Fruit fly (Drosophila melanogaster): ENCODE measurements around the gene twin.
A peak's percentile ranks its signal among the peaks of the same experiment; 100 is the strongest.

The twin gene

dm6 chr3R:24270034-24270433, 48.3 kb upstream of the twin start (continued):
- TF ChIP-seq CG11696 (GFP tag; IDR thresholded peaks at IDR 0.05) = 0 out of 2 replicates have a peak, but pooled peaks have one; percentile 10
- no peak for TF ChIP-seq CG12391 (tag; optimal IDR thresholded peaks at IDR 0.05)
- TF ChIP-seq hth (optimal IDR thresholded peaks at IDR 0.05) = peak; percentile 9
- TF ChIP-seq Ets65A (GFP tag) = no peak
- TF ChIP-seq Kr (GFP tag; optimal IDR thresholded peaks at IDR 0.05) = peak; percentile 44
- peak; percentile 66 for TF ChIP-seq sens (GFP tag)
- no peak for TF ChIP-seq hbn (GFP tag; IDR thresholded peaks at IDR 0.05; ENCODE audit: partially characterized antibody)
- TF ChIP-seq Trl (optimal IDR thresholded peaks at IDR 0.05) = no peak
- no peak for TF ChIP-seq Trl (GFP tag; optimal IDR thresholded peaks at IDR 0.05)
- TF ChIP-seq org-1 (GFP tag; optimal IDR thresholded peaks at IDR 0.05) = peak; percentile 12

dm6 chr3R:24268293-24268692, 46.5 kb upstream of the twin start:
- TF ChIP-seq lab (GFP tag; optimal IDR thresholded peaks at IDR 0.05) = peak; percentile 50
- peak; percentile 37 for TF ChIP-seq mirr (GFP tag; optimal IDR thresholded peaks at IDR 0.05)
- peak; percentile 54 for TF ChIP-seq sug (tag; optimal IDR thresholded peaks at IDR 0.05)
- no peak for TF ChIP-seq CG10321 (GFP tag; IDR thresholded peaks at IDR 0.05)
- no peak for TF ChIP-seq sim (GFP tag; IDR thresholded peaks at IDR 0.05)
- no peak for TF ChIP-seq grau (tag; optimal IDR thresholded peaks at IDR 0.05)
- peak; percentile 5 for TF ChIP-seq ATbp (GFP tag; optimal IDR thresholded peaks at IDR 0.05)
- TF ChIP-seq CG12744 (GFP tag; optimal IDR thresholded peaks at IDR 0.05) = no peak
- no peak for TF ChIP-seq CG2199 (GFP tag; IDR thresholded peaks at IDR 0.05)
- no peak for TF ChIP-seq Antp (GFP tag; optimal IDR thresholded peaks at IDR 0.05)
- no peak for TF ChIP-seq HmgZ (tag; optimal IDR thresholded peaks at IDR 0.05)
- TF ChIP-seq CG8478 (optimal IDR thresholded peaks at IDR 0.05) = no peak
- TF ChIP-seq caup (GFP tag; optimal IDR thresholded peaks at IDR 0.05; ENCODE audit: severe bottlenecking) = peak; percentile 5
- TF ChIP-seq ci (GFP tag; IDR thresholded peaks at IDR 0.05) = peak; percentile 61; the same call in 1 of the 3 replicates
- TF ChIP-seq twi (tag; optimal IDR thresholded peaks at IDR 0.05) = peak; percentile 99
- no peak for TF ChIP-seq CG4854 (GFP tag; optimal IDR thresholded peaks at IDR 0.05)
- peak in 1 of 2 experiments; percentile 1 for TF ChIP-seq Hr78 (GFP tag; optimal IDR thresholded peaks at IDR 0.05)
- TF ChIP-seq CG4820 (GFP tag; optimal IDR thresholded peaks at IDR 0.05) = no peak
- TF ChIP-seq CG10267 (tag; optimal IDR thresholded peaks at IDR 0.05) = no peak
- TF ChIP-seq HLH54F (GFP tag; optimal IDR thresholded peaks at IDR 0.05) = no peak
- peak; percentile 17 for TF ChIP-seq CG13296 (GFP tag; optimal IDR thresholded peaks at IDR 0.05)
- no peak for TF ChIP-seq ato (GFP tag; IDR thresholded peaks at IDR 0.05; ENCODE audit: partially characterized antibody)
- TF ChIP-seq D19B (GFP tag; optimal IDR thresholded peaks at IDR 0.05) = no peak
- TF ChIP-seq corto (GFP tag; optimal IDR thresholded peaks at IDR 0.05) = no peak
- no peak for TF ChIP-seq org-1 (GFP tag; optimal IDR thresholded peaks at IDR 0.05)
- TF ChIP-seq CG14441 (GFP tag; IDR thresholded peaks at IDR 0.05) = no peak
- TF ChIP-seq E2f2 (GFP tag; IDR thresholded peaks at IDR 0.05) = no peak
- peak; percentile 40 for TF ChIP-seq wek (GFP tag; optimal IDR thresholded peaks at IDR 0.05)
- TF ChIP-seq CG11504 (tag; optimal IDR thresholded peaks at IDR 0.05) = no peak
- TF ChIP-seq GATAe (GFP tag; conservative IDR thresholded peaks at IDR 0.05) = peak; percentile 47; the same call in 1 of the 2 replicates
- TF ChIP-seq grn (GFP tag; optimal IDR thresholded peaks at IDR 0.05) = peak; percentile 31
- no peak for TF ChIP-seq Dad (GFP tag; optimal IDR thresholded peaks at IDR 0.05)
- no peak for TF ChIP-seq CG6791 (GFP tag; IDR thresholded peaks at IDR 0.05; ENCODE audit: partially characterized antibody)
- TF ChIP-seq CG15269 (tag; optimal IDR thresholded peaks at IDR 0.05) = peak; percentile 1
- TF ChIP-seq CG10979 (tag; optimal IDR thresholded peaks at IDR 0.05) = no peak
- TF ChIP-seq Bgb (GFP tag; IDR thresholded peaks at IDR 0.05; ENCODE audit: partially characterized antibody) = no peak
- peak; percentile 51 for TF ChIP-seq sd (tag; optimal IDR thresholded peaks at IDR 0.05)
- TF ChIP-seq CG7745 (tag; optimal IDR thresholded peaks at IDR 0.05) = no peak
- TF ChIP-seq stc (GFP tag; IDR thresholded peaks at IDR 0.05) = no peak
- no peak for TF ChIP-seq CG7839 (tag; optimal IDR thresholded peaks at IDR 0.05)
- TF ChIP-seq CG12769 (tag; optimal IDR thresholded peaks at IDR 0.05) = peak; percentile 13
